Worm (Caenorhabditis elegans) whole organism, L4/young adult: ENCODE data around the gene try-1.
"Not testable (repeated sequence)": the region's sequence is repeated elsewhere in the genome, so short reads cannot be mapped to it uniquely, and the experiment has no call there.

Source experiments
- W03F9.2 ChIP-seq: fragments of 150-350 bp; optimal IDR thresholded peaks from 2 replicates; lab custom pipeline; 2014; ENCODE audit warnings: missing biosample characterization, missing genetic modification characterization
- dao-5 ChIP-seq: sonication (generic microtip); optimal IDR thresholded peaks from 2 replicates; lab custom pipeline; 2016; ENCODE audit warnings: missing genotype, missing genetic modification characterization, moderate library complexity, missing compliant biosample characterization
- him-1 ChIP-seq: sonication (generic microtip); optimal IDR thresholded peaks from 2 replicates; lab custom pipeline; 2016; ENCODE audit warnings: missing genotype, missing genetic modification reagents, missing genetic modification characterization, missing compliant biosample characterization

The try-1 gene

DNA sequence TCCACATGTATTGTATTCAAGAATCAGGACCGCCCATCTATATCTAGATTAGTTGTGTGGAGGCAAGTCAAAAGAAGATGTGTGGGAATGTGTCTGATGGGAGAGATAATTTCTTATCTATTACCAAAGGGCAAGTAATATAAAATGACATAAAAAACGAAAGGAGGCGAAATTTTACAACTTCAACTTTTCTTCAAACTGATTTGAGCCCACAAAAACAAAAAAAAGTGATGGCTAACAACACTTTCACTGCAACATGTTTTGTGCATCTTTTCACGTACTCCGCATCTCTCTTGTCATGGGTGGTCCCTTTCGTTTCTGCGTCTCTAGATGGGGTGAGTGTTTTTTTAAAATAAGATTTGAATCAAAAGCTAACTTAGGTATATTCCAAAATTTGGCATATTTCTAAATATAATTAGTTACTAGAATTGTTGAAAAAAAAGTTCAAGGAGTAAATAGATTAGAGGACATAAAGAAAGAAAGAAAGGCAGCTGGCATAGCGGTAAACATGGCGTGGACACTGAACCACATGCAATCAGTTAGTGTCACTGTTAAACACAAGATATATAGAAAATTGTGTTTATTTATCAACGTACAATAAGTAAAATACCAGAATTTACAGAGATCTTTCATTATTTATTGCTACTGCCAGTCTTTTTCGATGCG is 7.7 kb downstream of the try-1 start, which contains the start of gene ZK546.19:
ZK546.19 (plus strand) TSS at position 186 of the 666 bp plus-strand sequence.
- TF ChIP-seq dao-5 (no peak), W03F9.2 (tag; lab: Kevin White, UChicago) (no peak), him-1 (tag; lab: Kevin White, UChicago) (no peak)

DNA sequence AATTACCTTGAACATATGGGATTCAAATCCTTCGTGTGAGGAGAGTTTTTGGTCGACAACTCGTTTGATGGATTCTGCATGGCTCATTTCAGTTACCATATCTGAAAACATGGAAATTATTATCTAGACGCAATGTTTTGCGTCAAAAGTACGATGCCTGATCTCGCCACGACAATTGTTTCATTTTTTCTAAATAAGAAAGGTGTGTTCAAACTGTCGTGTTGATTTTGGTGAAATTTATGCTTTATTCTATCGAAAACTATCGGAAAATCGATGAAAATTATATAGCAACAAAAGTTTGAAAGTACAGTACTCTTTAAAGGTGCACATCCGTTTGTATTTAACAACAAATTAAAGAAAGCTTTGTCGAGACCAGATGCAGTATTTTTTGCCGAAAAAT is 8.3 kb downstream of the try-1 start, which contains the start of gene cblc-1:
cblc-1 (minus strand) TSS at position 101 of the 400 bp plus-strand sequence.
- no peak for TF ChIP-seq him-1 (tag; lab: Kevin White, UChicago)
- TF ChIP-seq W03F9.2 (tag; lab: Kevin White, UChicago): no peak
- no peak for TF ChIP-seq dao-5

DNA sequence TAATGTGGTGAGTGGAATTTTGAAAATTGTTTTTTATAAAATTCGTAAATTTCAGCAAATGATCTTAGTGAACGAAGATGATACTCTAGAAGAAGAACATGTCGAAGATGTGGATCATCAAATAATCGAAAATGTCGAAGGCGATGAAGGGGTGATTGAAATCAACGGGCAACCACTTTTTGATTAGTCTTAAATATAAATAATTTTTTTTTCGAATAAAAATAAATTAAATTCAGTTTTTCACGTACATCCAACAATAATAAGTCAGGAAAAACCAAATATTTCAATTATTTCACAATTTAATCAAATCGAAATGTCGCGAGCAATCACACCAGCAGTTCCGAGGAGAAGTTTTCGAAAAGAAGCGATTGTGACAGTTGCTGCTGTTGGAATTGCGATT is 11.6 kb downstream of the try-1 start, which contains the start of gene ZK546.4:
ZK546.4 (plus strand) TSS at position 301 of the 400 bp plus-strand sequence.
- TF ChIP-seq dao-5 (no peak), him-1 (tag; lab: Kevin White, UChicago) (no peak), W03F9.2 (tag; lab: Kevin White, UChicago) (no peak)

DNA sequence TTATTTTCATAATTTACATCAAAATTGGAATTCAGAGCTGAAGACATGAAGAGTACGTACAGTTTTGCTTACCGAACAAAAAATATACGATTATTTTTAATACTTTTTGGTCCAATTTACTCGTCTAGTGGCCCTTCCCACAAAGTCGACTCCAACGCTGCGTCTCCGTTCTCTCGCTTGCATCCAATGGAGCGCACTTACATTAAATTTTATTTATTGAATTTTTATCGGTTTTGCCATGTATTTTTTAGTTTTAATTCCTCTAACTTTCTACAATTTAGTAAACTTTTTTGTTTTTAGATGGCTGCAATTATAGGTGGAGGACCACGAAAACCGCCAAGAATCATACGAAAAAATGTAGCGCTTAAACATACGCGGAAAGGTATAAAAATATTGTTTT is 13.8 kb downstream of the try-1 start, which contains the start of gene ZK546.5:
ZK546.5 (plus strand) TSS at position 301 of the 400 bp plus-strand sequence.
- TF ChIP-seq dao-5: no peak

DNA sequence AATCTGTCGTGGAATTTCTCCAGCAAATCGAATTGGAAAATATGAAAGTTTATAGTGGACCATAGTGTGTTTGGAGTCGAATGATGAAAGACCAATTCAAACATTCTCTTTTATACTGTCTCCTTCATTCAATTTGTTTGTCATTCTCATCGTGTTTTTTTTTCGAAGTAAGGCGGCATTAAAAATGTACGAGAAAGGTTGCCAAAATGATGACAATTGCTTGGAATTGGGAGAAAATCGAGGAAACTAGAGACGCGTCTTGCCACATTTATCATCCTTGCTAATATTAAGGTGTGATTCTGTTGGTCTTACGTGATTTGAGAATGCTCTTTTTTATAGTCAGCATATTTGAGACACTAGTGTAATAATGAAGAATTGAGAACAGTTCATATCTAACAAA is 14.4 kb downstream of the try-1 start, which contains the start of gene gst-30:
gst-30 (minus strand) TSS at position 101 of the 400 bp plus-strand sequence.
- TF ChIP-seq him-1 (tag; lab: Kevin White, UChicago) (no peak), W03F9.2 (tag; lab: Kevin White, UChicago) (no peak), dao-5 (no peak)

- not testable (repeated sequence) for TF ChIP-seq dao-5; W03F9.2 (tag; lab: Kevin White, UChicago); him-1 (tag; lab: Kevin White, UChicago)
These were observed 16.6 kb downstream of the try-1 start, which contains the start of gene msp-152 for ce11 chrII:4932727-4933126. Gene msp-152, plus strand, starts transcription at chrII:4933027.

- TF ChIP-seq dao-5 (no peak), him-1 (tag; lab: Kevin White, UChicago) (no peak), W03F9.2 (tag; lab: Kevin White, UChicago) (no peak)
These were observed 18.0 kb downstream of the try-1 start for ce11 chrII:4931286-4931685.

DNA sequence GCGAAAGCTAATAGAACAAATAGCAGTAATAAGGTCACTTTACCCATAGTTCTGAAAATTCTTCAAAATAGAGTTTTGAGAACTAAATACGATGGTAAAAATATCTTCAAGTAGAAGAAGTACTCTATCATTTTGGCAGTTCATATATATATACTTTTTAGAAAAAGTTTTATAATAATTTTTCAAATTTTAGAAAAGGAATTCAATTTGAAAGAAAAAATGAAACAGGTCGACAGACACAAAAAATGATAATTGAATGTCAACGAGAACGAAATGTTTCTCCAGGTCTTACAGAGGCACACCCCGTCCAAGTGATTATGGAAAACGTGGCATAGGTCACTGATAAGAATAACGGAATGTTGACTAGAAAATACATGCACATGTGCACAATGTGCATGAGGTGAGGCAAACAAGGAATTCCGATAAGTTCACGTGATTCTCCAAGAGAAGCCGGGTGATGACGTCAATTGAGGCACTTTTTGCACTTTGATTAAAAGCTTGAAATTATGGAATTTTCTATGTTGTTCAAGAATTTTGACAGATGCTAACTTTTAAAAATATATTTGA is 24.0 kb downstream of the try-1 start, which contains the start of gene aagr-2:
aagr-2 (minus strand) TSS at position 51 of the 567 bp plus-strand sequence.
- no peak for TF ChIP-seq W03F9.2 (tag; lab: Kevin White, UChicago)
- TF ChIP-seq dao-5: no peak
- TF ChIP-seq him-1 (tag; lab: Kevin White, UChicago): no peak

DNA sequence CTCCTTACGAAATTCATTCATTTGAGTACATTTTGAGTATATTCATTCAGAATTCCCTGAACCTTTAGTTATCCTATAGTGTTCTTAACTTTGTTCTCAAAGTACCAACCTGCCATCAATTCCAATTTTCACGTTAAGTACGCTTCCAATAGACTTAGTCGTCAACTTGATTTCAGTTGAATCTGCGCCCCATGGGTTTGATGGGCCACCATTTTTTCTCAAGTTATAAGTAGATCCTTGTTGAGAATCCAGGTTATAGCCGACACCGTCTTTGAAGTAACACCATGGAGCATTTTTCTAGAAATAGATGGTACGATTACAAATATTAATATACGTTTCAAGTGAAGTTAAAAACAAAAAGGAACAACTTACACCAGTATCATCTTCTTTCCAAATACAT is 24.6 kb downstream of the try-1 start:
- TF ChIP-seq W03F9.2 (tag; lab: Kevin White, UChicago) (no peak), him-1 (tag; lab: Kevin White, UChicago) (no peak), dao-5 (no peak)

ce11 chrII:4920608-4921007 is 28.7 kb downstream of the try-1 start:
- TF ChIP-seq him-1 (tag; lab: Kevin White, UChicago): no peak
- no peak for TF ChIP-seq W03F9.2 (tag; lab: Kevin White, UChicago)
- TF ChIP-seq dao-5: no peak

ce11 chrII:4918501-4919021 is 30.8 kb downstream of the try-1 start:
- TF ChIP-seq dao-5 (no peak), him-1 (tag; lab: Kevin White, UChicago) (no peak), W03F9.2 (tag; lab: Kevin White, UChicago) (no peak)

ce11 chrII:4916462-4916861 is 32.9 kb downstream of the try-1 start, which contains the start of gene msp-31:
Gene msp-31, minus strand, starts transcription at chrII:4916562.
- TF ChIP-seq him-1 (tag; lab: Kevin White, UChicago); dao-5; W03F9.2 (tag; lab: Kevin White, UChicago): not testable (repeated sequence)

ce11 chrII:4915572-4915971 is 33.8 kb downstream of the try-1 start:
- TF ChIP-seq W03F9.2 (tag; lab: Kevin White, UChicago): no peak

DNA sequence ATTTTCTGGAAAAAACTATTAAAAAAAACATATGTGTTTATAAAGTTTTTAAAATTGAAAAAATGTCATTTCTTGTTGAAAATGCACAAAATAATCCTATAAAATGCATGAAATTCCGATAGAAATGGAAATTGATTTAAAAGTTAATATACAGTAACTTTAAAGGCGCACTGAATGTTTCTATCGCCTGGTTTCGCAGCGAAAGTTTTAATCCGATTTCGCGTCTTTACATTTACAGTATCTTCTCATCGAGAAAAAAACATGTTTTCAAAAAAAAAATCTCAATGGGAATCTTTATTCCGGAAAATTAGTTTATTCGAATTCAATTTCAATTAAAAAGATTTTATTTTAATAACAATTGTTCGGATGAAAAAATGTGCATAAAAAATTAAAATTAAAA is 35.1 kb downstream of the try-1 start, which contains the start of gene R05F9.11:
R05F9.11 (minus strand) TSS at position 5 of the 400 bp plus-strand sequence.
- TF ChIP-seq him-1 (tag; lab: Kevin White, UChicago) (no peak), W03F9.2 (tag; lab: Kevin White, UChicago) (no peak), dao-5 (no peak)
